Worm (Caenorhabditis elegans) whole organism, L3 larva: ENCODE results near the gene elo-1.

Experiments used
- R02D3.7 ChIP-seq: fragments of 150-350 bp; optimal IDR thresholded peaks from 2 replicates; lab custom pipeline; 2014; ENCODE audit warnings: missing biosample characterization, missing genetic modification characterization
- ZK546.5 ChIP-seq: sonication (generic microtip); optimal IDR thresholded peaks from 2 replicates; lab custom pipeline; 2017; ENCODE audit warnings: missing biosample characterization, missing genetic modification characterization
- ama-1 ChIP-seq: fragments of 150-350 bp; optimal IDR thresholded peaks from 2 replicates; lab custom pipeline; 2018
- ceh-28 ChIP-seq: fragments of 150-350 bp; optimal IDR thresholded peaks from 2 replicates; lab custom pipeline; 2014; ENCODE audit warnings: missing biosample characterization, missing genetic modification reagents, missing genetic modification characterization
- ceh-82 ChIP-seq: fragments of 150-350 bp; optimal IDR thresholded peaks from 2 replicates; lab custom pipeline; 2014; ENCODE audit warnings: missing biosample characterization, missing genetic modification characterization
- daf-12 ChIP-seq: fragments of 150-350 bp; optimal IDR thresholded peaks from 2 replicates; lab custom pipeline; 2014; ENCODE audit warnings: missing biosample characterization, missing genetic modification reagents, missing genetic modification characterization
- elt-1 ChIP-seq: fragments of 150-350 bp; optimal IDR thresholded peaks from 2 replicates; lab custom pipeline; 2014; ENCODE audit warnings: missing biosample characterization, missing genetic modification characterization
- elt-2 ChIP-seq: sonication (generic microtip); optimal IDR thresholded peaks from 2 replicates; lab custom pipeline; 2016; ENCODE audit warnings: missing genetic modification reagents, mild to moderate bottlenecking, missing genetic modification characterization, missing compliant biosample characterization
- elt-3 ChIP-seq, 3 experiments: fragments of 150-350 bp in 1 of 3; sonication (generic microtip) in 2 of 3; optimal IDR thresholded peaks; 2 replicates in 2 of 3; 4 replicates in 1 of 3; lab custom pipeline; 2014 to 2017; ENCODE audit warnings: missing biosample characterization in 3 of 3, missing genetic modification characterization in 3 of 3
- eor-1 ChIP-seq, 2 experiments: fragments of 150-350 bp; optimal IDR thresholded peaks; 2 replicates each; lab custom pipeline; 2014 to 2018; ENCODE audit warnings: missing biosample characterization in 2 of 2, missing genetic modification characterization in 2 of 2
- hmg-11 ChIP-seq: sonication (generic microtip); optimal IDR thresholded peaks from 2 replicates; lab custom pipeline; 2016; ENCODE audit warnings: missing genetic modification characterization, missing compliant biosample characterization
- jun-1 ChIP-seq: fragments of 150-350 bp; optimal IDR thresholded peaks from 2 replicates; lab custom pipeline; 2014; ENCODE audit warnings: missing biosample characterization, missing genetic modification reagents, missing genetic modification characterization
- lin-15B ChIP-seq: fragments of 150-350 bp; optimal IDR thresholded peaks from 2 replicates; lab custom pipeline; 2014; ENCODE audit warnings: missing biosample characterization, missing genetic modification characterization
- lsy-12 ChIP-seq: sonication (generic microtip); optimal IDR thresholded peaks from 2 replicates; lab custom pipeline; 2016; ENCODE audit warnings: mild to moderate bottlenecking, missing genetic modification characterization, missing compliant biosample characterization
- mdl-1 ChIP-seq: fragments of 150-350 bp; optimal IDR thresholded peaks from 2 replicates; lab custom pipeline; 2014; ENCODE audit warnings: missing biosample characterization, missing genetic modification characterization
- nfya-1 ChIP-seq: sonication (generic microtip); optimal IDR thresholded peaks from 2 replicates; lab custom pipeline; 2017; ENCODE audit warnings: missing genetic modification characterization, mild to moderate bottlenecking, missing compliant biosample characterization, antibody characterized with exemption, moderate library complexity; ENCODE audit not compliant: insufficient read depth
- nhr-12 ChIP-seq: fragments of 150-350 bp; optimal IDR thresholded peaks from 2 replicates; lab custom pipeline; 2014; ENCODE audit warnings: missing biosample characterization, missing genetic modification characterization
- nhr-23 ChIP-seq: fragments of 150-350 bp; optimal IDR thresholded peaks from 2 replicates; lab custom pipeline; 2014; ENCODE audit warnings: missing biosample characterization, missing genetic modification reagents, missing genetic modification characterization
- nhr-237 ChIP-seq: fragments of 150-350 bp; optimal IDR thresholded peaks from 2 replicates; lab custom pipeline; 2014; ENCODE audit warnings: missing biosample characterization, missing genetic modification characterization
- nhr-25 ChIP-seq: sonication (generic microtip); optimal IDR thresholded peaks from 2 replicates; lab custom pipeline; 2017; ENCODE audit warnings: missing biosample characterization, missing genetic modification characterization
- nhr-28 ChIP-seq: fragments of 150-350 bp; optimal IDR thresholded peaks from 2 replicates; lab custom pipeline; 2014; ENCODE audit warnings: missing biosample characterization, missing genetic modification characterization
- nhr-43 ChIP-seq: sonication (generic microtip); optimal IDR thresholded peaks from 2 replicates; lab custom pipeline; 2016; ENCODE audit warnings: mild to moderate bottlenecking, missing genetic modification characterization, missing compliant biosample characterization; ENCODE audit not compliant: poor library complexity, severe bottlenecking
- nhr-67 ChIP-seq: fragments of 150-350 bp; optimal IDR thresholded peaks from 2 replicates; lab custom pipeline; 2014; ENCODE audit warnings: missing biosample characterization, missing genetic modification characterization
- nhr-77 ChIP-seq: fragments of 150-350 bp; optimal IDR thresholded peaks from 2 replicates; lab custom pipeline; 2014; ENCODE audit warnings: missing biosample characterization, missing genetic modification characterization
- pqm-1 ChIP-seq: fragments of 150-350 bp; optimal IDR thresholded peaks from 2 replicates; lab custom pipeline; 2017; ENCODE audit warnings: missing biosample characterization, missing genetic modification characterization, inconsistent platforms
- sea-2 ChIP-seq: fragments of 150-350 bp; sonication (generic microtip); optimal IDR thresholded peaks from 4 replicates; lab custom pipeline; 2014; ENCODE audit warnings: missing biosample characterization, missing genetic modification reagents, missing genetic modification characterization
- skn-1 ChIP-seq: fragments of 150-350 bp; optimal IDR thresholded peaks from 2 replicates; lab custom pipeline; 2014; ENCODE audit warnings: missing biosample characterization, missing genetic modification characterization
- snpc-4 ChIP-seq: fragments of 150-350 bp; optimal IDR thresholded peaks from 2 replicates; lab custom pipeline; 2014; ENCODE audit warnings: missing biosample characterization, missing genetic modification characterization
- tbx-2 ChIP-seq: sonication (generic microtip); optimal IDR thresholded peaks from 2 replicates; lab custom pipeline; 2016; ENCODE audit warnings: mild to moderate bottlenecking, missing genetic modification characterization, missing compliant biosample characterization
- unc-39 ChIP-seq: sonication (generic microtip); optimal IDR thresholded peaks from 4 replicates; lab custom pipeline; 2017; ENCODE audit warnings: missing biosample characterization, missing genetic modification characterization
- unc-62 ChIP-seq: fragments of 150-350 bp; sonication (generic microtip); optimal IDR thresholded peaks from 4 replicates; lab custom pipeline; 2014; ENCODE audit warnings: missing biosample characterization, missing genetic modification reagents, missing genetic modification characterization
- zag-1 ChIP-seq: fragments of 150-350 bp; optimal IDR thresholded peaks from 2 replicates; lab custom pipeline; 2014; ENCODE audit warnings: missing biosample characterization, missing genetic modification characterization
- ztf-4 ChIP-seq: fragments of 150-350 bp; optimal IDR thresholded peaks from 2 replicates; lab custom pipeline; 2014; ENCODE audit warnings: missing biosample characterization, missing genetic modification characterization

Gene elo-1

ce11 chrIV:9480936-9481335 lies 45.2 kb upstream of the elo-1 start, which contains the start of gene cng-3:
Gene cng-3, minus strand, starts transcription at chrIV:9481037.
- TF ChIP-seq elt-3 (tag; optimal IDR thresholded peaks at IDR 0.05; lab: Kevin White, UChicago) (no peak), mdl-1 (tag; lab: Kevin White, UChicago) (no peak), elt-1 (tag; lab: Kevin White, UChicago) (no peak), nhr-43 (tag; lab: Kevin White, UChicago) (no peak), ceh-82 (no peak), daf-12 (tag; lab: Kevin White, UChicago) (no peak), nhr-237 (tag; lab: Kevin White, UChicago) (no peak)
- TF ChIP-seq, all 47 proteins: peak for 0

DNA sequence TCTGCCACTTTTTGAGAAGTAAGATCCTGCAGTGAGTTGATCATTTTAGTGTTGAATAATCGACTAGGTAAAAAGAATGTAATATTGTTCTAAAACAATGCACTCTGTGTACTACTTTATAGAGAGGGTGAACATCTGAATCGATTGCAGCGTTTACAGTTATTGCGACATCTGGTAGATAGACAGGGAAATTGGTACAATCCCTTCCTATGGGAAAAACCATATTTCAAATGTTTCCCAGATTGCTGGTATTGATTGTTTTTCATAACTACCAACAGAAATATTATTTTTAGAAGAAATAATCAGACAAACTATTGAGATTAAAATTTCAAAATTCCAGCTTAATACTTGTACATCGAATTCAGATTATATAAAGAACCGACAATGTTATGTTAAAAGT lies 41.1 kb upstream of the elo-1 start, which contains the start of gene gadr-2:
gadr-2 (minus strand) TSS at position 101 of the 400 bp plus-strand sequence.
- TF ChIP-seq ceh-28 (tag; lab: Kevin White, UChicago) (no peak), ceh-82 (no peak), unc-62 (no peak), R02D3.7 (tag; lab: Kevin White, UChicago) (no peak), hmg-11 (tag; lab: Kevin White, UChicago) (no peak), nfya-1 (no peak)

DNA sequence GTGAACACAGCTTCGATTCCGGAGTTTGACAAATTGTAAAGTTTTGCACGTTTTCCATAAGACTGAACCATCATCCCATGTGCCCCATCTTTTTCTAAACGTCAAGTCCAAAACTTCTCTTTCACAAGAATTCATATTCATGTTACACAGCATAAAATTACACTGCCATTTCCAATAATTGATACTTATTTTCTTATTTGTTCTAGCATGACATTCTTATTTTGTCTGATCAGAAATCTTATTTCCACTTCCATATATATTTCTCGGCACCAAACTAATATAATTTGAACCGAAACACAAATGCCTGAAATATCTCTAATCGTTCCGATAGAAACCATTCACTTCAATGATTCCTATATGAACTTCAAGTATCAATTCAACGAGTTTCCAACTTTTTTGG lies 40.2 kb upstream of the elo-1 start, which contains the start of gene sru-2:
sru-2 (plus strand) TSS at position 301 of the 400 bp plus-strand sequence.
- TF ChIP-seq nhr-28 = no peak
- TF ChIP-seq nhr-77 = no peak
- no peak for TF ChIP-seq daf-12 (tag; lab: Kevin White, UChicago)
- TF ChIP-seq lin-15B = no peak
- TF ChIP-seq ceh-28 (tag; lab: Kevin White, UChicago) = no peak
- TF ChIP-seq ztf-4 (tag; lab: Kevin White, UChicago) = no peak
- no peak for TF ChIP-seq nhr-12
- TF ChIP-seq R02D3.7 (tag; lab: Kevin White, UChicago) = no peak
- no peak for TF ChIP-seq nhr-23 (tag; lab: Kevin White, UChicago)
- TF ChIP-seq elt-1 (tag; lab: Kevin White, UChicago) = no peak
- TF ChIP-seq nhr-25 (tag; lab: Kevin White, UChicago) = no peak
- no peak for TF ChIP-seq zag-1 (tag; lab: Kevin White, UChicago)
- TF ChIP-seq nhr-237 (tag; lab: Kevin White, UChicago) = no peak
- no peak for TF ChIP-seq ama-1 (lab: Kevin White, UChicago)
- TF ChIP-seq snpc-4 (tag; lab: Kevin White, UChicago) = no peak
- TF ChIP-seq unc-62 = no peak
- no peak for TF ChIP-seq sea-2 (GFP tag; lab: Kevin White, UChicago)
- TF ChIP-seq ceh-82 = no peak

- TF ChIP-seq unc-62 (no peak), snpc-4 (tag; lab: Kevin White, UChicago) (no peak), nhr-25 (tag; lab: Kevin White, UChicago) (no peak), jun-1 (tag; lab: Kevin White, UChicago) (no peak), ceh-28 (tag; lab: Kevin White, UChicago) (no peak), tbx-2 (tag; lab: Kevin White, UChicago) (no peak), nhr-67 (no peak), nhr-28 (no peak), ama-1 (lab: Kevin White, UChicago) (no peak), elt-2 (tag; lab: Kevin White, UChicago) (no peak), daf-12 (tag; lab: Kevin White, UChicago) (no peak), pqm-1 (no peak), eor-1 (tag; optimal IDR thresholded peaks at IDR 0.05; lab: Kevin White, UChicago) (no peak), mdl-1 (tag; lab: Kevin White, UChicago) (no peak), skn-1 (no peak)
These were observed 39.4 kb upstream of the elo-1 start for ce11 chrIV:9486779-9487178.

ce11 chrIV:9488315-9488714 lies 37.9 kb upstream of the elo-1 start, which contains the start of gene sru-1:
Gene sru-1, plus strand, starts transcription at chrIV:9488615.
- TF ChIP-seq unc-39 (tag; lab: Kevin White, UChicago) (no peak), ZK546.5 (no peak), nhr-25 (tag; lab: Kevin White, UChicago) (no peak), lsy-12 (no peak), lin-15B (no peak), nhr-28 (no peak), ceh-28 (tag; lab: Kevin White, UChicago) (no peak), nhr-67 (no peak), eor-1 (tag; optimal IDR thresholded peaks at IDR 0.05; lab: Kevin White, UChicago) (no peak), elt-1 (tag; lab: Kevin White, UChicago) (no peak)
- TF ChIP-seq, all 47 proteins: peak for 0
